Fruit fly (Drosophila melanogaster): ENCODE results near the gene msi.
A peak's percentile ranks its signal among the peaks of the same experiment; 100 is the strongest.

Gene msi

DNA sequence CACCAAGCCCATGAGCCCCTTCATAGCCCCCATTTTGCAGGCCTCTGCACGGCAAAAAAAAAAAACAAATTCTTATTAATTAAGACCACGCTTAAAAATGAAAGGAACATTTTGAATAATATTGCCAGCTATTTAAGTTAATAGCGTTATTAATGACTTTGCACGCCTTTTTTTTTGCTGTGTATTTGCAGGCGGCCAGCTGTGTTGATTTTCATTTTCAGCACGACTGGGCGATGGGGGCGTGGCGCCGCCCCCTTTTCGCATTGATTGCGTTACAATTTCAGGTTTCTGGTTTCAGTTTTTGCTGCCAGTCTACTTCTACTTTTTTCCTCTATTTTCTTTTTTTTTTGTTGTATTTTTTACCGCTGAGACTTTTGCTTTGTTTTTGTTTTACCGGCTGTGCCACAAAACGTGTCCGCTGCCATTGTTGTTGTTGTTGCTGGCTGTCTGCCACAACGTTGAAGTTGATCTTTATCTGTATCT is 16.0 kb downstream of the msi start (continued):
- TF ChIP-seq bigmax (GFP tag; optimal IDR thresholded peaks at IDR 0.05) (no peak), HmgZ (tag; optimal IDR thresholded peaks at IDR 0.05) (no peak), CG1024 (GFP tag; IDR thresholded peaks at IDR 0.05) (peak; percentile 52; the same call in 1 of the 2 replicates), Eip74EF (GFP tag; optimal IDR thresholded peaks at IDR 0.05) (peak in 1 of 2 experiments; percentile 35), CG8290 (GFP tag; optimal IDR thresholded peaks at IDR 0.05) (no peak), CG8290 (tag; optimal IDR thresholded peaks at IDR 0.05) (peak in 1 of 2 experiments; percentile 1), CG7963 (GFP tag; IDR thresholded peaks at IDR 0.05; ENCODE audit: partially characterized antibody) (no peak), GATAe (GFP tag; conservative IDR thresholded peaks at IDR 0.05) (no peak), psq (GFP tag; optimal IDR thresholded peaks at IDR 0.05) (no peak), Dbx (GFP tag; IDR thresholded peaks at IDR 0.05) (no peak), H15 (GFP tag; IDR thresholded peaks at IDR 0.05) (0 out of 3 replicates have a peak, but pooled peaks have one; percentile 30), CG17361 (GFP tag; IDR thresholded peaks at IDR 0.05) (no peak), CG17186 (GFP tag; optimal IDR thresholded peaks at IDR 0.05) (no peak), usp (GFP tag; optimal IDR thresholded peaks at IDR 0.05) (no peak), az2 (GFP tag; optimal IDR thresholded peaks at IDR 0.05) (no peak), gem (tag; optimal IDR thresholded peaks at IDR 0.05) (peak; percentile 49), h (optimal IDR thresholded peaks at IDR 0.05) (no peak), cad (GFP tag; optimal IDR thresholded peaks at IDR 0.05) (no peak), CG6272 (GFP tag; IDR thresholded peaks at IDR 0.05) (no peak), CG11085 (GFP tag; IDR thresholded peaks at IDR 0.05) (0 out of 2 replicates have a peak, but pooled peaks have one; percentile 29), CG4360 (GFP tag; IDR thresholded peaks at IDR 0.05) (peak; percentile 49; the same call in 1 of the 2 replicates), CG11696 (GFP tag; IDR thresholded peaks at IDR 0.05) (peak; percentile 45; the same call in 1 of the 2 replicates), CG11560 (tag; IDR thresholded peaks at IDR 0.05) (no peak), Antp (GFP tag; optimal IDR thresholded peaks at IDR 0.05) (peak; percentile 47), CG10654 (GFP tag; optimal IDR thresholded peaks at IDR 0.05) (no peak), Dref (GFP tag; IDR thresholded peaks at IDR 0.05) (no peak), Vsx1 (GFP tag; optimal IDR thresholded peaks at IDR 0.05) (no peak), CG11695 (GFP tag; IDR thresholded peaks at IDR 0.05) (0 out of 3 replicates have a peak, but pooled peaks have one; percentile 32), sob (GFP tag; IDR thresholded peaks at IDR 0.05) (0 out of 2 replicates have a peak, but pooled peaks have one; percentile 37), CG6791 (GFP tag; IDR thresholded peaks at IDR 0.05; ENCODE audit: partially characterized antibody) (no peak), bowl (GFP tag; IDR thresholded peaks at IDR 0.05) (no peak), Sry-δ (GFP tag; optimal IDR thresholded peaks at IDR 0.05) (peak; percentile 5), kah (GFP tag; optimal IDR thresholded peaks at IDR 0.05) (no peak), knrl (GFP tag; IDR thresholded peaks at IDR 0.05; ENCODE audit: partially characterized antibody) (no peak), CG5180 (GFP tag; optimal IDR thresholded peaks at IDR 0.05) (no peak), sens-2 (GFP tag; IDR thresholded peaks at IDR 0.05) (no peak), vnd (GFP tag; IDR thresholded peaks at IDR 0.05; ENCODE audit: partially characterized antibody) (no peak), CG1603 (tag; optimal IDR thresholded peaks at IDR 0.05) (peak; percentile 4), HmgD (GFP tag; optimal IDR thresholded peaks at IDR 0.05) (no peak), CG3847 (GFP tag; IDR thresholded peaks at IDR 0.05) (no peak), gcm (GFP tag; optimal IDR thresholded peaks at IDR 0.05) (no peak), sqz (GFP tag; optimal IDR thresholded peaks at IDR 0.05) (peak; percentile 12), CG17328 (GFP tag; IDR thresholded peaks at IDR 0.05) (no peak), CG3726 (GFP tag; IDR thresholded peaks at IDR 0.05) (peak; percentile 58; the same call in 1 of the 3 replicates), Fer1 (GFP tag; optimal IDR thresholded peaks at IDR 0.05) (peak; percentile 50), Abd-B (GFP tag; optimal IDR thresholded peaks at IDR 0.05) (peak; percentile 13), da (GFP tag; optimal IDR thresholded peaks at IDR 0.05) (no peak), zf30C (GFP tag; optimal IDR thresholded peaks at IDR 0.05) (no peak), CG12155 (GFP tag; optimal IDR thresholded peaks at IDR 0.05) (no peak), odd (GFP tag; optimal IDR thresholded peaks at IDR 0.05) (no peak), chn (GFP tag; optimal IDR thresholded peaks at IDR 0.05) (no peak), gce (GFP tag; IDR thresholded peaks at IDR 0.05) (no peak)
